Fruit fly (Drosophila melanogaster): ENCODE measurements around the gene Rh2.

The Rh2 gene

dm6 chr3R:18914594-18915275 is 15.5 kb downstream of the Rh2 start, which contains the start of gene Xrp1 (continued):
- TF ChIP-seq CG9139 (GFP tag; optimal IDR thresholded peaks at IDR 0.05) (no peak), net (GFP tag; optimal IDR thresholded peaks at IDR 0.05) (no peak), fkh (GFP tag; optimal IDR thresholded peaks at IDR 0.05) (no peak), Hr4 (GFP tag; optimal IDR thresholded peaks at IDR 0.05) (peak; percentile 62), CG6792 (GFP tag; optimal IDR thresholded peaks at IDR 0.05) (no peak), Eip93F (GFP tag; optimal IDR thresholded peaks at IDR 0.05) (no peak), CG8319 (GFP tag; optimal IDR thresholded peaks at IDR 0.05) (no peak), Gug (GFP tag; IDR thresholded peaks at IDR 0.05) (0 out of 2 replicates have a peak, but pooled peaks have one; percentile 17), CG11902 (GFP tag; optimal IDR thresholded peaks at IDR 0.05) (peak; percentile 6)

dm6 chr3R:18915644-18916194 is 16.5 kb downstream of the Rh2 start:
- peak; percentile 39 for TF ChIP-seq dsx (GFP tag; optimal IDR thresholded peaks at IDR 0.05; ENCODE audit: poor library complexity, severe bottlenecking)
- TF ChIP-seq acj6 (GFP tag; optimal IDR thresholded peaks at IDR 0.05): no peak

- TF ChIP-seq CG10631 (GFP tag; optimal IDR thresholded peaks at IDR 0.05) (no peak), cyc (GFP tag; optimal IDR thresholded peaks at IDR 0.05) (no peak), Eip93F (GFP tag; optimal IDR thresholded peaks at IDR 0.05) (peak; percentile 27), spab (GFP tag; optimal IDR thresholded peaks at IDR 0.05) (no peak), Hr4 (GFP tag; optimal IDR thresholded peaks at IDR 0.05) (no peak), CG8319 (GFP tag; optimal IDR thresholded peaks at IDR 0.05) (no peak), Eip78C (GFP tag) (peak; percentile 62), Gug (GFP tag; IDR thresholded peaks at IDR 0.05) (no peak), CG6854 (GFP tag; optimal IDR thresholded peaks at IDR 0.05) (no peak), CG11762 (GFP tag; optimal IDR thresholded peaks at IDR 0.05; ENCODE audit: insufficient read depth) (no peak), CG32006 (GFP tag; optimal IDR thresholded peaks at IDR 0.05) (no peak), CG6276 (GFP tag; optimal IDR thresholded peaks at IDR 0.05) (no peak), fd85E (GFP tag; optimal IDR thresholded peaks at IDR 0.05) (no peak), Sox14 (GFP tag; optimal IDR thresholded peaks at IDR 0.05) (peak; percentile 16), CG8632 (GFP tag; optimal IDR thresholded peaks at IDR 0.05) (no peak), ss (GFP tag; optimal IDR thresholded peaks at IDR 0.05) (no peak), Lpt (GFP tag; optimal IDR thresholded peaks at IDR 0.05) (no peak), CG11902 (GFP tag; optimal IDR thresholded peaks at IDR 0.05) (no peak), fkh (GFP tag; optimal IDR thresholded peaks at IDR 0.05) (peak; percentile 29), Blimp-1 (GFP tag; optimal IDR thresholded peaks at IDR 0.05) (peak; percentile 12), lz (GFP tag; optimal IDR thresholded peaks at IDR 0.05) (no peak), CG3032 (tag; optimal IDR thresholded peaks at IDR 0.05) (no peak), CG4318 (GFP tag; optimal IDR thresholded peaks at IDR 0.05) (no peak), vri (GFP tag; optimal IDR thresholded peaks at IDR 0.05) (peak; percentile 65), Sox15 (GFP tag; optimal IDR thresholded peaks at IDR 0.05) (no peak), salr (GFP tag; optimal IDR thresholded peaks at IDR 0.05) (no peak), Hr39 (GFP tag; optimal IDR thresholded peaks at IDR 0.05) (no peak), net (GFP tag; optimal IDR thresholded peaks at IDR 0.05) (peak; percentile 15), svp (GFP tag) (peak; percentile 33), Sox102F (GFP tag; optimal IDR thresholded peaks at IDR 0.05) (no peak), Met (GFP tag; optimal IDR thresholded peaks at IDR 0.05) (no peak), CG11294 (GFP tag; IDR thresholded peaks at IDR 0.05) (no peak), dac (GFP tag; optimal IDR thresholded peaks at IDR 0.05) (no peak), Ets96B (tag; optimal IDR thresholded peaks at IDR 0.05) (no peak), topi (GFP tag; optimal IDR thresholded peaks at IDR 0.05) (no peak), CG34406 (GFP tag; optimal IDR thresholded peaks at IDR 0.05) (no peak), CG7368 (GFP tag; optimal IDR thresholded peaks at IDR 0.05) (no peak), CG9139 (GFP tag; optimal IDR thresholded peaks at IDR 0.05) (no peak), dsx (GFP tag; optimal IDR thresholded peaks at IDR 0.05; ENCODE audit: poor library complexity, severe bottlenecking) (peak; percentile 36), eg (GFP tag; IDR thresholded peaks at IDR 0.05) (peak; percentile 50; the same call in 2 of the 3 replicates), OdsH (GFP tag; optimal IDR thresholded peaks at IDR 0.05) (no peak), fd59A (GFP tag; optimal IDR thresholded peaks at IDR 0.05) (no peak)
Measured at dm6 chr3R:18916715-18917253, 17.6 kb downstream of the Rh2 start.
